Fruit fly (Drosophila melanogaster) Kc167 (cell line): ENCODE results near the gene Ptpmeg2.

Experiments used
- Myc ChIP-seq: fragments of >200 bp; optimal IDR thresholded peaks from 2 replicates; lab custom pipeline; 2017; ENCODE audit warnings: missing external identifiers
- Sin3A ChIP-seq: fragments of >200 bp; optimal IDR thresholded peaks from 2 replicates; lab custom pipeline; 2018; ENCODE audit warnings: missing external identifiers
- insv ChIP-seq: fragments of >200 bp; optimal IDR thresholded peaks from 3 replicates; lab custom pipeline; 2018; ENCODE audit warnings: missing external identifiers
- psq ChIP-seq: fragments of >200 bp; optimal IDR thresholded peaks from 2 replicates; lab custom pipeline; 2017; ENCODE audit warnings: missing external identifiers
- ttk ChIP-seq: sonication (Bioruptor generic); optimal IDR thresholded peaks from 2 replicates; lab custom pipeline; 2017; ENCODE audit warnings: missing external identifiers

DNA sequence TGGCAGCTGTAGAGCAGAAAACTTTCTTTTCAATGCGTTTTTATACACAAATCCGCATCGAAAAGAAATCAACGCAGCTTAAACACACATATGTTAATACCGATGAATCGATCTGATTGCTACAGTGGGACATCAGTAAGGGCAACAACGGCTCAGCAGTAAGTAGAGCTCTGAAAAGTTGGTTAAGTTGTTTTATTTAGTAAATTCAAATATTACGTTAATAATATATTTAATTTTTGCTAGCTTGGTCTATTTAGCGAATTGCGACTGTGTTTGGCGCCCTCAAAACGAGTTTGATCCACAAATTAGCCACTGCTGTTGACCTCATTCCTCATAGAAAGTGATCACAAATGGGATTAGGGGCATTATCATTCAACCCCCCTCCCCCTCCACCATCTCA, 6.9 kb downstream of the Ptpmeg2 start:
- no peak for TF ChIP-seq psq (lab: Kevin White, UChicago)
- TF ChIP-seq Sin3A (lab: Kevin White, UChicago), result no peak
- TF ChIP-seq insv (lab: Kevin White, UChicago), result no peak
- no peak for TF ChIP-seq Myc (lab: Kevin White, UChicago)
- TF ChIP-seq ttk (lab: Kevin White, UChicago), result no peak
